Worm (Caenorhabditis elegans): ENCODE data around the gene btb-7.

DNA sequence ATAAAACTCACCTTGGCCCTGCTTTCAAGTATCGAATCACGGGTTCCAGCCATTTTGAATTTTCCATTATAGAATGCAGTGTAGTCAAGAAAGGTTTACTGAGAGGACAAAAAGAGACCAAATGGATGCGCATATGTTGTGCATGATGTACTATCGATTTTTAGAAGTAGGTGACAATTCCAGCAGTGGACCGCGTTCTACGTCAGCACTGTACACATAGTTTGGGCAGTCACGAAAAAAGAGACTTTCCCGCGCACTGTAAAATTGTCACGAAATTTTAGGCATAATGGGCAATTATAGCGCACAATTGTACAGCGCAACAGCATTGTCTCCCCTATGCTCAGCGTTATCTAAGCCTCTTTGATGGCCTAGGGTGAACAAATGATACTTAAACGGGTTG lies 22.0 kb upstream of the btb-7 start, which contains the start of gene fbxc-22:
- TF ChIP-seq him-1 (tag; optimal IDR thresholded peaks at IDR 0.05): no peak
- no peak for TF ChIP-seq W03F9.2 (tag; optimal IDR thresholded peaks at IDR 0.05)
- no peak for TF ChIP-seq dao-5 (tag; optimal IDR thresholded peaks at IDR 0.05)

Data from whole organism, L4/young adult.